Fruit fly (Drosophila melanogaster): ENCODE data around the gene betaTub97EF.

DNA sequence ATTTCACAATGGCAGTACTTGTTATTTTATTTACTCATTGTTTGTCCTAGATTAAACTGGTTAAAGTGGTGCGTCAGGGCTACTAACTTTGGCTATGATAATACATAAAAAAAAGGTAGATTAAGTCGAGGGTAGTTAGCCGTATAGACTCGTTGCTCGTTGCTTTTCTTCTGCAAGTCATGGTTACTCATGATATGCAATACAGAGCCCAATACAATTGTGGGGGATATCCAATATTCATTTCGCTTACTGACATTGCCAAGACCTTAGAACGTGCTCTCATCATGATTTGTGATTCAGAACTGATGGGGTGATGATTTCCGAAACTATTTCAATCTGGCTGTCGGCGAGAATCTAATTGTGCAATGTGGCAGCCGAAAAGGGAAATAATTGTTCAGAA lies 42.8 kb downstream of the betaTub97EF start:
- no peak for TF ChIP-seq h (optimal IDR thresholded peaks at IDR 0.05)
- TF ChIP-seq Ets97D (GFP tag; optimal IDR thresholded peaks at IDR 0.05): no peak
- no peak for TF ChIP-seq NFAT (GFP tag; IDR thresholded peaks at IDR 0.05)
- TF ChIP-seq mld (GFP tag; IDR thresholded peaks at IDR 0.05; ENCODE audit: partially characterized antibody): no peak
- no peak for TF ChIP-seq CG9215 (GFP tag; IDR thresholded peaks at IDR 0.05)
